Fruit fly (Drosophila melanogaster) whole organism, embryonic: ENCODE results near the gene CG12951.

ENCODE experiments used
- Atf6 ChIP-seq: fragments of 200-800 bp; sonication (Bioruptor generic); IDR thresholded peaks from 2 replicates; pipeline ENCODE4 v1.3.6; 2022; ENCODE audit warnings: missing biosample characterization, missing genetic modification characterization
- B-H1 ChIP-seq: fragments of 200-800 bp; sonication (Bioruptor generic); IDR thresholded peaks from 3 replicates; pipeline ENCODE4 v1.3.6; 2022; ENCODE audit warnings: missing biosample characterization, missing genetic modification characterization
- CG11398 ChIP-seq: fragments of 200-800 bp; sonication (Bioruptor generic); optimal IDR thresholded peaks from 2 replicates; lab custom pipeline; 2016; ENCODE audit warnings: missing biosample characterization, missing genetic modification characterization
- CG11560 ChIP-seq: fragments of 200-800 bp; sonication (Bioruptor generic); IDR thresholded peaks from 3 replicates; pipeline ENCODE4 v1.3.6; 2022; ENCODE audit warnings: missing biosample characterization, missing genetic modification characterization
- CG12299 ChIP-seq: fragments of 200-800 bp; sonication (Bioruptor generic); optimal IDR thresholded peaks from 2 replicates; lab custom pipeline; 2018; ENCODE audit warnings: missing biosample characterization, mild to moderate bottlenecking, missing genetic modification characterization
- CG14965 ChIP-seq: fragments of 200-800 bp; sonication (Bioruptor generic); optimal IDR thresholded peaks from 2 replicates; lab custom pipeline; 2016; ENCODE audit warnings: missing biosample characterization, missing genetic modification characterization, borderline replicate concordance
- CG1602 ChIP-seq: fragments of 200-800 bp; sonication (Bioruptor generic); optimal IDR thresholded peaks from 3 replicates; lab custom pipeline; 2016; ENCODE audit warnings: missing biosample characterization, missing genetic modification characterization
- CG1603 ChIP-seq: fragments of 200-800 bp; sonication (Bioruptor generic); optimal IDR thresholded peaks from 2 replicates; lab custom pipeline; 2019; ENCODE audit warnings: missing biosample characterization, mild to moderate bottlenecking, missing genetic modification characterization, moderate library complexity
- CG2116 ChIP-seq: fragments of 200-800 bp; sonication (Bioruptor generic); optimal IDR thresholded peaks from 3 replicates; lab custom pipeline; 2018; ENCODE audit warnings: missing biosample characterization, mild to moderate bottlenecking, missing genetic modification characterization
- CG32532 ChIP-seq: fragments of 200-800 bp; sonication (Bioruptor generic); IDR thresholded peaks from 2 replicates; pipeline ENCODE4 v1.3.6; 2022; ENCODE audit warnings: missing biosample characterization, missing genetic modification characterization
- CG3726 ChIP-seq: fragments of 200-800 bp; sonication (Bioruptor generic); IDR thresholded peaks from 3 replicates; pipeline ENCODE4, ENCODE4 v1.3.6; 2022; ENCODE audit warnings: missing biosample characterization, missing genetic modification characterization
- CG4328 ChIP-seq: fragments of 200-800 bp; sonication (Bioruptor generic); optimal IDR thresholded peaks from 3 replicates; lab custom pipeline; 2017; ENCODE audit warnings: missing biosample characterization, missing genetic modification reagents, missing genetic modification characterization
- CG4854 ChIP-seq: fragments of 200-800 bp; sonication (Bioruptor generic); optimal IDR thresholded peaks from 2 replicates; lab custom pipeline; 2016; ENCODE audit warnings: missing biosample characterization, missing genetic modification characterization, inconsistent platforms
- CG5953 ChIP-seq: fragments of 200-800 bp; sonication (Bioruptor generic); IDR thresholded peaks from 2 replicates; pipeline ENCODE4 v1.3.6; 2022; ENCODE audit warnings: missing biosample characterization, missing genetic modification characterization
- CG7745 ChIP-seq: fragments of 200-800 bp; sonication (Bioruptor generic); optimal IDR thresholded peaks from 2 replicates; lab custom pipeline; 2018; ENCODE audit warnings: missing biosample characterization, mild to moderate bottlenecking, missing genetic modification characterization, moderate library complexity
- Dad ChIP-seq: fragments of 200-800 bp; sonication (Bioruptor generic); optimal IDR thresholded peaks from 3 replicates; lab custom pipeline; 2016; ENCODE audit warnings: missing biosample characterization, missing genetic modification characterization
- Deaf1 ChIP-seq: fragments of 200-800 bp; optimal IDR thresholded peaks from 3 replicates; lab custom pipeline; 2019; ENCODE audit warnings: missing biosample characterization, mild to moderate bottlenecking, missing genetic modification characterization, moderate library complexity
- Hr3 ChIP-seq: fragments of 200-800 bp; sonication (Bioruptor generic); optimal IDR thresholded peaks from 3 replicates; lab custom pipeline; 2016; ENCODE audit warnings: missing biosample characterization, missing genetic modification characterization
- Hr78 ChIP-seq, 2 experiments: fragments of 200-800 bp in 1 of 2; fragments of >200 bp in 1 of 2; sonication (Bioruptor generic) in 1 of 2; optimal IDR thresholded peaks; 2 replicates each; lab custom pipeline; 2017 to 2019; ENCODE audit warnings: missing biosample characterization in 2 of 2, missing genetic modification characterization in 2 of 2, mild to moderate bottlenecking in 1 of 2, moderate library complexity in 1 of 2
- NfI ChIP-seq: fragments of 200-800 bp; sonication (Bioruptor generic); optimal IDR thresholded peaks from 3 replicates; lab custom pipeline; 2018; ENCODE audit warnings: missing biosample characterization, mild to moderate bottlenecking, missing genetic modification characterization, moderate library complexity
- Ravus ChIP-seq: fragments of 200-800 bp; sonication (Bioruptor generic); IDR thresholded peaks from 2 replicates; pipeline ENCODE4 v1.3.6; 2022; ENCODE audit warnings: missing biosample characterization, missing genetic modification characterization
- Sox100B ChIP-seq: fragments of 200-800 bp; sonication (Bioruptor generic); optimal IDR thresholded peaks from 3 replicates; lab custom pipeline; 2018; ENCODE audit warnings: missing biosample characterization, mild to moderate bottlenecking, missing genetic modification characterization
- Tbp ChIP-seq: fragments of >200 bp; optimal IDR thresholded peaks from 2 replicates; lab custom pipeline; 2018; ENCODE audit warnings: missing biosample characterization, missing genetic modification characterization
- ara ChIP-seq: fragments of 200-800 bp; sonication (Bioruptor generic); IDR thresholded peaks from 2 replicates; pipeline ENCODE4 v1.3.6; 2022; ENCODE audit warnings: missing biosample characterization, missing genetic modification characterization
- ase ChIP-seq: fragments of 200-800 bp; sonication (Bioruptor generic); IDR thresholded peaks from 3 replicates; pipeline ENCODE4 v1.3.6; 2022; ENCODE audit warnings: missing biosample characterization, missing genetic modification characterization
- ato ChIP-seq: fragments of 200-800 bp; sonication (Bioruptor generic); IDR thresholded peaks from 2 replicates; pipeline ENCODE4 v1.3.6; 2022; ENCODE audit warnings: missing biosample characterization, missing genetic modification characterization; ENCODE audit not compliant: partially characterized antibody
- bbx ChIP-seq: fragments of 200-800 bp; sonication (Bioruptor generic); IDR thresholded peaks from 2 replicates; pipeline ENCODE4 v1.3.6; 2022; ENCODE audit warnings: missing biosample characterization, missing genetic modification characterization; ENCODE audit not compliant: partially characterized antibody
- cg ChIP-seq: fragments of 200-800 bp; sonication (Bioruptor generic); optimal IDR thresholded peaks from 3 replicates; lab custom pipeline; 2019; ENCODE audit warnings: missing biosample characterization, mild to moderate bottlenecking, missing genetic modification characterization, moderate library complexity
- croc ChIP-seq: fragments of 200-800 bp; sonication (Bioruptor generic); conservative IDR thresholded peaks from 3 replicates; pipeline ENCODE4 v1.3.6; 2022; ENCODE audit warnings: missing biosample characterization, missing genetic modification characterization
- esg ChIP-seq: fragments of 200-800 bp; sonication (Bioruptor generic); conservative IDR thresholded peaks from 2 replicates; pipeline ENCODE4 v1.3.6; 2022; ENCODE audit warnings: missing biosample characterization, missing genetic modification characterization
- fd64A ChIP-seq: fragments of 200-800 bp; sonication (Bioruptor generic); optimal IDR thresholded peaks from 3 replicates; lab custom pipeline; 2018; ENCODE audit warnings: missing biosample characterization, mild to moderate bottlenecking, missing genetic modification characterization
- fd96Cb ChIP-seq: fragments of 200-800 bp; sonication (Bioruptor generic); optimal IDR thresholded peaks from 2 replicates; lab custom pipeline; 2018; ENCODE audit warnings: missing biosample characterization, mild to moderate bottlenecking, missing genetic modification characterization, moderate library complexity
- ftz-f1 ChIP-seq: fragments of 200-800 bp; sonication (Bioruptor generic); optimal IDR thresholded peaks from 2 replicates; lab custom pipeline; 2016; ENCODE audit warnings: missing biosample characterization, missing genetic modification characterization
- fu2 ChIP-seq: fragments of 200-800 bp; sonication (Bioruptor generic); optimal IDR thresholded peaks from 2 replicates; lab custom pipeline; 2016; ENCODE audit warnings: missing biosample characterization, missing genetic modification characterization
- gcm ChIP-seq: fragments of 200-800 bp; sonication (Bioruptor generic); optimal IDR thresholded peaks from 2 replicates; lab custom pipeline; 2019; ENCODE audit warnings: missing biosample characterization, mild to moderate bottlenecking, missing genetic modification characterization, moderate library complexity
- hth ChIP-seq: fragments of >200 bp; optimal IDR thresholded peaks from 2 replicates; lab custom pipeline; 2017; ENCODE audit warnings: inconsistent platforms
- kay ChIP-seq: fragments of 200-800 bp; sonication (Bioruptor generic); optimal IDR thresholded peaks from 2 replicates; lab custom pipeline; 2016; ENCODE audit warnings: missing biosample characterization, missing genetic modification characterization
- luna ChIP-seq: fragments of 200-800 bp; sonication (Bioruptor generic); optimal IDR thresholded peaks from 2 replicates; lab custom pipeline; 2016; ENCODE audit warnings: missing biosample characterization, missing genetic modification characterization
- mirr ChIP-seq: fragments of 200-800 bp; sonication (Bioruptor generic); optimal IDR thresholded peaks from 3 replicates; lab custom pipeline; 2018; ENCODE audit warnings: missing biosample characterization, mild to moderate bottlenecking, missing genetic modification characterization
- org-1 ChIP-seq: fragments of 200-800 bp; sonication (Bioruptor generic); optimal IDR thresholded peaks from 2 replicates; lab custom pipeline; 2017; ENCODE audit warnings: missing biosample characterization, missing genetic modification characterization
- phol ChIP-seq: fragments of 200-800 bp; sonication (Bioruptor generic); optimal IDR thresholded peaks from 3 replicates; lab custom pipeline; 2018; ENCODE audit warnings: missing biosample characterization, mild to moderate bottlenecking, missing genetic modification characterization, moderate library complexity
- prd ChIP-seq, 3 experiments: fragments of >200 bp in 2 of 3; fragments of 200-800 bp in 1 of 3; sonication (Bioruptor generic) in 1 of 3; optimal IDR thresholded peaks in 2 of 3; IDR thresholded peaks in 1 of 3; 2 replicates in 2 of 3; 3 replicates in 1 of 3; pipeline versions ENCODE4 v1.3.6 to Lab custom; 2017 to 2022; ENCODE audit warnings: missing biosample characterization in 1 of 3, missing genetic modification characterization in 1 of 3
- pros ChIP-seq: fragments of 200-800 bp; sonication (Bioruptor generic); optimal IDR thresholded peaks from 3 replicates; lab custom pipeline; 2019; ENCODE audit warnings: missing biosample characterization, mild to moderate bottlenecking, missing genetic modification characterization, moderate library complexity
- scrt ChIP-seq: fragments of 200-800 bp; sonication (Bioruptor generic); optimal IDR thresholded peaks from 2 replicates; lab custom pipeline; 2018; ENCODE audit warnings: missing biosample characterization, mild to moderate bottlenecking, missing genetic modification characterization, moderate library complexity
- sima ChIP-seq: fragments of 200-800 bp; sonication (Bioruptor generic); optimal IDR thresholded peaks from 2 replicates; lab custom pipeline; 2016; ENCODE audit warnings: missing biosample characterization, missing genetic modification characterization
- tap ChIP-seq: fragments of 200-800 bp; optimal IDR thresholded peaks from 3 replicates; lab custom pipeline; 2019; ENCODE audit warnings: missing biosample characterization, mild to moderate bottlenecking, missing genetic modification characterization, moderate library complexity
- tio ChIP-seq: fragments of 200-800 bp; sonication (Bioruptor generic); optimal IDR thresholded peaks from 2 replicates; lab custom pipeline; 2017; ENCODE audit warnings: missing biosample characterization, missing genetic modification characterization, inconsistent platforms
- toy ChIP-seq: fragments of 200-800 bp; sonication (Bioruptor generic); IDR thresholded peaks from 2 replicates; pipeline ENCODE4 v1.3.6; 2022; ENCODE audit warnings: missing biosample characterization, missing genetic modification characterization
- zf30C ChIP-seq: fragments of 200-800 bp; sonication (Bioruptor generic); optimal IDR thresholded peaks from 3 replicates; lab custom pipeline; 2018; ENCODE audit warnings: missing biosample characterization, mild to moderate bottlenecking, missing genetic modification characterization

CG12951 gene

DNA sequence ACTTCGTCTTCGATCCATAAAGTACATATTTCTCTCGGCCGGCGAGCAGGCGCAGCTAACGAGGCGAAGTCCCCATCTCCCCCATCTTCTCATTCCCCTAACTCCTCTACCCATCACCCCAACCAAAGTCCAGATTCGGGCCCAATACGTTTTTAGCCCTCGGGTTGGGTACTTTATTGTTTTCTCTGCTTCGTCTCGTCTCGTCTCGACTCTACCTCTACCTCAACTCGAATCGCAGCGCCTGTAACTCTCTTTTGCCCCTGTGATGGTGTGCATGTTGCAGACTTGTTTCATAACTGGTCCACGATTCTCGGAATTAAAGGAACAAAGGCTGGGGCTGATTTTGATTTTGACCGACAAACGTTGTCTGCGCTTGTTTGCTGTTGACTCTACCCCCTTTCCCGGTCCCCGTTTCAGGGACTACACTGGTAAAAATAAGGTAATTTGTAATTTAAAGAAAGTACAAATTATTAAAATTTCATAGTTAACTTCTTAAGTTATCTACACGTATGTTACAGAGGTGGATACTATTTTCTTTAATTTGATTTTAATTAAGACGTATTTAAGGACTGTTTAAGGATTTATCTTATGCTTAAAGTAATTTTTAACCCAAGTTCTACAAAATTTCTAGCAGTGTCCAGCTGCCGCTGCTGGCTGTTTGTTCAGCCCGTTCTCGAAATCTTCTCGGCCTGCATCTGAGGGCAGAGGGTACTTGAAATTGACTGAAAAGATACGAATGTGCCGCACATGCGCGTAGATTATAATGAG is 48.7 kb upstream of the CG12951 start (continued):
- no peak for TF ChIP-seq CG12299 (tag; lab: Kevin White, UChicago)
- TF ChIP-seq CG4854 (GFP tag; lab: Kevin White, UChicago) = no peak
- TF ChIP-seq kay (GFP tag; lab: Kevin White, UChicago) = no peak
- TF ChIP-seq tap = peak; percentile 8
- TF ChIP-seq pros = peak; percentile 23
- TF ChIP-seq tio = peak; percentile 60
- TF ChIP-seq luna (GFP tag; lab: Kevin White, UChicago) = no peak
- TF ChIP-seq Hr78 (GFP tag; optimal IDR thresholded peaks at IDR 0.05; lab: Kevin White, UChicago) = peak in 1 of 2 experiments; percentile 54
- peak; percentile 35 for TF ChIP-seq CG4328 (GFP tag; lab: Kevin White, UChicago)
- TF ChIP-seq fd64A (GFP tag; lab: Kevin White, UChicago) = no peak
- TF ChIP-seq prd (optimal IDR thresholded peaks at IDR 0.05; lab: Kevin White, UChicago) = no peak
- TF ChIP-seq prd (GFP tag; IDR thresholded peaks at IDR 0.05; lab: Robert Waterston, UW) = peak; percentile 79; the same call in 2 of the 3 replicates
- peak; percentile 51 for TF ChIP-seq CG1603 (tag; lab: Kevin White, UChicago)
- TF ChIP-seq cg (GFP tag; lab: Kevin White, UChicago) = no peak
- TF ChIP-seq gcm = peak; percentile 76
- no peak for TF ChIP-seq Dad (GFP tag; lab: Kevin White, UChicago)
- no peak for TF ChIP-seq CG32532 (GFP tag; lab: Robert Waterston, UW)
- TF ChIP-seq ara (GFP tag; lab: Robert Waterston, UW) = peak; percentile 56; the same call in 1 of the 2 replicates
- peak; percentile 70 for TF ChIP-seq Sox100B
- TF ChIP-seq ato = no peak
- TF ChIP-seq CG11398 (GFP tag; lab: Kevin White, UChicago) = no peak
- TF ChIP-seq sima = no peak
- TF ChIP-seq ase (GFP tag; lab: Robert Waterston, UW) = no peak
- no peak for TF ChIP-seq CG11560 (tag; lab: Robert Waterston, UW)
- TF ChIP-seq org-1 (GFP tag; lab: Kevin White, UChicago) = no peak
- TF ChIP-seq bbx (GFP tag; lab: Robert Waterston, UW) = no peak
- peak; percentile 23 for TF ChIP-seq CG1602 (GFP tag; lab: Kevin White, UChicago)
- TF ChIP-seq CG7745 (tag; lab: Kevin White, UChicago) = peak; percentile 51
- no peak for TF ChIP-seq Atf6
- peak; percentile 95 for TF ChIP-seq zf30C
- peak; percentile 54; the same call in 2 of the 3 replicates for TF ChIP-seq croc (GFP tag; lab: Robert Waterston, UW)
- peak; percentile 45 for TF ChIP-seq Deaf1 (tag; lab: Kevin White, UChicago)
- TF ChIP-seq CG3726 (GFP tag; lab: Robert Waterston, UW) = no peak
- no peak for TF ChIP-seq NfI
- TF ChIP-seq fu2 (GFP tag; lab: Kevin White, UChicago) = no peak
- TF ChIP-seq CG2116 (GFP tag; lab: Kevin White, UChicago) = peak; percentile 40
- TF ChIP-seq CG5953 = no peak
- TF ChIP-seq mirr = no peak
- peak; percentile 4 for TF ChIP-seq scrt (GFP tag; lab: Kevin White, UChicago)
- no peak for TF ChIP-seq Tbp (GFP tag; lab: Kevin White, UChicago)
- no peak for TF ChIP-seq Ravus (GFP tag; lab: Robert Waterston, UW)
- TF ChIP-seq toy (GFP tag; lab: Robert Waterston, UW) = no peak
- peak; percentile 70 for TF ChIP-seq fd96Cb
- no peak for TF ChIP-seq B-H1 (GFP tag; lab: Robert Waterston, UW)
- TF ChIP-seq CG14965 (GFP tag; lab: Kevin White, UChicago) = no peak
- peak; percentile 55 for TF ChIP-seq Hr3 (GFP tag; lab: Kevin White, UChicago)
- no peak for TF ChIP-seq ftz-f1 (GFP tag; lab: Kevin White, UChicago)
- TF ChIP-seq phol (tag; lab: Kevin White, UChicago) = peak; percentile 76
- TF ChIP-seq hth (lab: Kevin White, UChicago) = no peak
- TF ChIP-seq esg (GFP tag; lab: Robert Waterston, UW) = no peak
